Fruit fly (Drosophila melanogaster): ENCODE measurements around the gene CG14609.

CG14609 gene

DNA sequence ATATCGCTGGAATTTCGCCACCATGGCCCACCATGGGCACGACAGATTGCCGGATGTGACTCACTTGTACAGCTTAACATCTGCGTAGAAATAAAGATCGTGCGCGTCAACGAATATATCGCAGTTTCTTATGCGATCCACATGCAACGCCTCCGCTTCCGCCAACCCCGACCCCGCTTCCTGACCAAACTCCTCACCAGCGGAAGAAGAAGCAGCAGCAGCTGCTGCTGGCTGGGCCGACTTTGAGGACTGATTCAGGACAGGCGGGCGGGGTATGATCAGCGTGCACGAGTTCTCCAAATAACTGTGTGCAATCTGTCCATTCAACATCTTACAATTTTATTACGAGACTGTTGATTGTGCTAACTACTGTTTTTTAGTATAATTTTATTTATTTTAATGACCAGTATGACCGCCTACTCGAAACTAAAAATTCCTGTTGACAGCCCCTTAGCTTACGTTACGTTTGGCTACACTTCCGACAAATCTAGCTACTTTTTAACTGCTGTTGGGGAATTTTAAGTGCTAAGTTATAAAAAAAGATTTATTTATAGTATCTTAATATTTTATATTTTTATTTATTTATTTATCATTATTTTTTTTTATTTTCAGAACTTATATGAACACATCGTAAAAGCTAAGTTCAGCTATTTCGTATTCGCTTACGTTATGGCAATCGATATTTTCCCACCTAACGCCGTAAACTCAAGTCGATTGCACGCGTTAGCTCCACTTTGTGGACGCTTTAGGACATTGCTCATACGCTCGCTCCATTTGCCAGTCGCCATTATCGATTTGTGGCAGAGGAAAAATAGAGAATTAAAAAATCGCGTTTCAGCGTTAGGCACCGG is 14.3 kb upstream of the CG14609 start, which contains the start of the genes CG10055 and lap (continued):
- TF ChIP-seq CG6791 (GFP tag; IDR thresholded peaks at IDR 0.05; ENCODE audit: partially characterized antibody) (peak; percentile 56; the same call in 2 of the 3 replicates), B-H2 (GFP tag; optimal IDR thresholded peaks at IDR 0.05) (no peak), bsh (GFP tag; optimal IDR thresholded peaks at IDR 0.05) (no peak), pzg (GFP tag; optimal IDR thresholded peaks at IDR 0.05) (peak; percentile 73), CG3281 (GFP tag; optimal IDR thresholded peaks at IDR 0.05) (no peak), GATAe (GFP tag; conservative IDR thresholded peaks at IDR 0.05) (no peak), CG2889 (GFP tag; IDR thresholded peaks at IDR 0.05) (no peak), Hmr (GFP tag; optimal IDR thresholded peaks at IDR 0.05) (no peak), CG30020 (tag; optimal IDR thresholded peaks at IDR 0.05) (no peak), pan (optimal IDR thresholded peaks at IDR 0.05) (no peak), pan (GFP tag; optimal IDR thresholded peaks at IDR 0.05 in 1 of 2, IDR thresholded peaks at IDR 0.05 in 1 of 2) (no peak), br (optimal IDR thresholded peaks at IDR 0.05) (no peak), CG8089 (GFP tag; optimal IDR thresholded peaks at IDR 0.05) (no peak), amos (GFP tag; IDR thresholded peaks at IDR 0.05; ENCODE audit: partially characterized antibody) (peak; percentile 61), jing (GFP tag; optimal IDR thresholded peaks at IDR 0.05) (no peak), vfl (GFP tag; optimal IDR thresholded peaks at IDR 0.05) (no peak), tna (GFP tag; IDR thresholded peaks at IDR 0.05; ENCODE audit: partially characterized antibody) (peak; percentile 37; the same call in 1 of the 2 replicates), CG17802 (tag; optimal IDR thresholded peaks at IDR 0.05) (no peak), sisA (GFP tag; IDR thresholded peaks at IDR 0.05) (no peak), rib (GFP tag; IDR thresholded peaks at IDR 0.05) (no peak), btn (GFP tag; optimal IDR thresholded peaks at IDR 0.05) (no peak), Stat92E (GFP tag; optimal IDR thresholded peaks at IDR 0.05) (no peak), fd64A (GFP tag; optimal IDR thresholded peaks at IDR 0.05) (no peak), CG9437 (GFP tag; optimal IDR thresholded peaks at IDR 0.05) (peak; percentile 100), Drgx (GFP tag; IDR thresholded peaks at IDR 0.05) (no peak), CG18619 (GFP tag; optimal IDR thresholded peaks at IDR 0.05) (no peak), Gug (GFP tag; IDR thresholded peaks at IDR 0.05) (no peak), CG1603 (tag; optimal IDR thresholded peaks at IDR 0.05) (no peak), her (GFP tag; optimal IDR thresholded peaks at IDR 0.05) (peak; percentile 99), hkb (optimal IDR thresholded peaks at IDR 0.05) (no peak), hkb (GFP tag; IDR thresholded peaks at IDR 0.05) (no peak), CG3163 (GFP tag; optimal IDR thresholded peaks at IDR 0.05) (no peak), BEAF-32 (GFP tag; optimal IDR thresholded peaks at IDR 0.05) (peak; percentile 72), CG3995 (GFP tag; optimal IDR thresholded peaks at IDR 0.05) (no peak), Bteb2 (GFP tag; optimal IDR thresholded peaks at IDR 0.05) (no peak), CG10543 (GFP tag; optimal IDR thresholded peaks at IDR 0.05) (no peak), CG10654 (GFP tag; optimal IDR thresholded peaks at IDR 0.05) (no peak), CoRest (tag; optimal IDR thresholded peaks at IDR 0.05) (no peak), ERR (GFP tag; optimal IDR thresholded peaks at IDR 0.05) (no peak), CG8944 (GFP tag; optimal IDR thresholded peaks at IDR 0.05) (no peak), onecut (GFP tag; IDR thresholded peaks at IDR 0.05) (peak; percentile 99), CG10366 (GFP tag; IDR thresholded peaks at IDR 0.05) (no peak), CG17328 (GFP tag; IDR thresholded peaks at IDR 0.05) (no peak), CkIIα-i1 (GFP tag; IDR thresholded peaks at IDR 0.05) (no peak), CG8924 (tag; optimal IDR thresholded peaks at IDR 0.05) (peak; percentile 20), CG9727 (GFP tag; optimal IDR thresholded peaks at IDR 0.05) (peak; percentile 9), Oli (tag; optimal IDR thresholded peaks at IDR 0.05) (no peak), CG11085 (GFP tag; IDR thresholded peaks at IDR 0.05) (no peak), CG14014 (GFP tag; IDR thresholded peaks at IDR 0.05) (no peak), Mes4 (GFP tag; optimal IDR thresholded peaks at IDR 0.05) (no peak)

Data from whole organism, embryonic.